Fruit fly (Drosophila melanogaster): ENCODE measurements around the gene Qtzl.

Gene Qtzl

dm6 chr2L:12006397-12007330 lies 11.1 kb downstream of the Qtzl start (continued):
- TF ChIP-seq sima (GFP tag; optimal IDR thresholded peaks at IDR 0.05) (no peak), amos (GFP tag; IDR thresholded peaks at IDR 0.05; ENCODE audit: partially characterized antibody) (no peak), ewg (GFP tag; optimal IDR thresholded peaks at IDR 0.05) (peak; percentile 83), CG12236 (GFP tag; optimal IDR thresholded peaks at IDR 0.05) (no peak), Gsc (GFP tag; IDR thresholded peaks at IDR 0.05) (no peak), nerfin-2 (GFP tag; IDR thresholded peaks at IDR 0.05; ENCODE audit: partially characterized antibody) (no peak), pum (GFP tag; optimal IDR thresholded peaks at IDR 0.05) (peak; percentile 62), tna (GFP tag; IDR thresholded peaks at IDR 0.05; ENCODE audit: partially characterized antibody) (no peak), CG8765 (GFP tag; IDR thresholded peaks at IDR 0.05) (no peak), nom (GFP tag; optimal IDR thresholded peaks at IDR 0.05) (peak; percentile 81), br (optimal IDR thresholded peaks at IDR 0.05) (no peak), CG9932 (GFP tag; IDR thresholded peaks at IDR 0.05) (no peak), CG1602 (GFP tag; optimal IDR thresholded peaks at IDR 0.05) (peak; percentile 93), Ets97D (GFP tag; optimal IDR thresholded peaks at IDR 0.05) (peak; percentile 2), D (optimal IDR thresholded peaks at IDR 0.05) (no peak), D (GFP tag; optimal IDR thresholded peaks at IDR 0.05) (peak; percentile 97), dati (GFP tag; IDR thresholded peaks at IDR 0.05) (no peak), cad (GFP tag; optimal IDR thresholded peaks at IDR 0.05) (no peak), CG6654 (GFP tag; optimal IDR thresholded peaks at IDR 0.05) (peak; percentile 83), cwo (GFP tag; optimal IDR thresholded peaks at IDR 0.05) (peak; percentile 86), dan (GFP tag; IDR thresholded peaks at IDR 0.05) (no peak), sens-2 (GFP tag; IDR thresholded peaks at IDR 0.05) (no peak), Nf-YA (GFP tag; IDR thresholded peaks at IDR 0.05) (no peak), GATAe (GFP tag; conservative IDR thresholded peaks at IDR 0.05) (no peak), CG3847 (GFP tag; IDR thresholded peaks at IDR 0.05) (no peak), gcm (GFP tag; optimal IDR thresholded peaks at IDR 0.05) (peak; percentile 96), pan (optimal IDR thresholded peaks at IDR 0.05) (peak in 1 of 2 experiments; percentile 79), pan (GFP tag; optimal IDR thresholded peaks at IDR 0.05 in 1 of 2, IDR thresholded peaks at IDR 0.05 in 1 of 2) (peak in 1 of 2 experiments; percentile 69), crol (GFP tag; IDR thresholded peaks at IDR 0.05) (no peak), CG15601 (tag; optimal IDR thresholded peaks at IDR 0.05) (peak; percentile 93), CG18262 (tag; optimal IDR thresholded peaks at IDR 0.05) (peak; percentile 99), Dp (GFP tag; optimal IDR thresholded peaks at IDR 0.05) (no peak), h (optimal IDR thresholded peaks at IDR 0.05) (no peak), gro (GFP tag; optimal IDR thresholded peaks at IDR 0.05) (no peak), TFAM (GFP tag; optimal IDR thresholded peaks at IDR 0.05) (peak; percentile 32), CkIIα-i1 (GFP tag; IDR thresholded peaks at IDR 0.05) (no peak), toy (GFP tag; IDR thresholded peaks at IDR 0.05) (no peak), CG3838 (GFP tag; optimal IDR thresholded peaks at IDR 0.05) (peak; percentile 99), slp2 (GFP tag; optimal IDR thresholded peaks at IDR 0.05) (peak; percentile 70), Ets65A (GFP tag) (peak; percentile 89), CG32532 (GFP tag; IDR thresholded peaks at IDR 0.05) (no peak), CG6854 (GFP tag; optimal IDR thresholded peaks at IDR 0.05) (peak; percentile 91), Adf1 (GFP tag; IDR thresholded peaks at IDR 0.05) (no peak), CG34224 (GFP tag; IDR thresholded peaks at IDR 0.05; ENCODE audit: partially characterized antibody) (no peak), wek (GFP tag; optimal IDR thresholded peaks at IDR 0.05) (no peak), CG13287 (GFP tag; IDR thresholded peaks at IDR 0.05; ENCODE audit: partially characterized antibody) (no peak), CG10979 (tag; optimal IDR thresholded peaks at IDR 0.05) (peak; percentile 98), H2.0 (GFP tag; IDR thresholded peaks at IDR 0.05) (no peak), tup (GFP tag; optimal IDR thresholded peaks at IDR 0.05) (peak; percentile 70), Vsx1 (GFP tag; optimal IDR thresholded peaks at IDR 0.05) (peak; percentile 85), CG12155 (GFP tag; optimal IDR thresholded peaks at IDR 0.05) (peak; percentile 90)

All from whole organism, embryonic.